Worm (Caenorhabditis elegans) whole organism, mixed stage, embryonic: ENCODE measurements around the gene C44B11.6.

Experiments
- M03D4.4 ChIP-seq: sonication (generic microtip); optimal IDR thresholded peaks from 2 replicates; lab custom pipeline; 2017; ENCODE audit warnings: mild to moderate bottlenecking, missing genetic modification characterization, missing compliant biosample characterization
- bed-3 ChIP-seq: fragments of 200-800 bp; sonication (Bioruptor generic); optimal IDR thresholded peaks from 3 replicates; lab custom pipeline; 2018; ENCODE audit warnings: mild to moderate bottlenecking, missing genetic modification characterization, moderate library complexity, missing compliant biosample characterization
- blmp-1 ChIP-seq: fragments of 150-350 bp; optimal IDR thresholded peaks from 2 replicates; lab custom pipeline; 2014; ENCODE audit warnings: missing biosample characterization, missing genetic modification characterization
- ceh-39 ChIP-seq: fragments of 150-350 bp; optimal IDR thresholded peaks from 2 replicates; lab custom pipeline; 2014; ENCODE audit warnings: missing biosample characterization, missing genetic modification characterization
- ceh-43 ChIP-seq: fragments of 200-800 bp; sonication (Bioruptor generic); optimal IDR thresholded peaks from 2 replicates; lab custom pipeline; 2018; ENCODE audit warnings: mild to moderate bottlenecking, missing genetic modification characterization, moderate library complexity, missing compliant biosample characterization
- ceh-83 ChIP-seq: fragments of 200-800 bp; sonication (Bioruptor generic); optimal IDR thresholded peaks from 2 replicates; lab custom pipeline; 2018; ENCODE audit warnings: mild to moderate bottlenecking, missing genetic modification characterization, missing compliant biosample characterization
- ces-1 ChIP-seq: fragments of 150-350 bp; optimal IDR thresholded peaks from 2 replicates; lab custom pipeline; 2014; ENCODE audit warnings: missing biosample characterization, missing genetic modification reagents, missing genetic modification characterization
- cnd-1 ChIP-seq: fragments of 200-800 bp; sonication (Bioruptor generic); optimal IDR thresholded peaks from 2 replicates; lab custom pipeline; 2018; ENCODE audit warnings: mild to moderate bottlenecking, missing genetic modification characterization, missing compliant biosample characterization
- drap-1 ChIP-seq: fragments of 200-800 bp; sonication (Bioruptor generic); optimal IDR thresholded peaks from 3 replicates; lab custom pipeline; 2018; ENCODE audit warnings: mild to moderate bottlenecking, missing genetic modification characterization, missing compliant biosample characterization
- elt-1 ChIP-seq: sonication (generic microtip); optimal IDR thresholded peaks from 2 replicates; lab custom pipeline; 2017; ENCODE audit warnings: missing genetic modification characterization, mild to moderate bottlenecking, missing compliant biosample characterization, antibody characterized with exemption, moderate library complexity, borderline replicate concordance; ENCODE audit not compliant: insufficient read depth
- elt-3 ChIP-seq: fragments of 150-350 bp; optimal IDR thresholded peaks from 2 replicates; lab custom pipeline; 2014; ENCODE audit warnings: missing biosample characterization, missing genetic modification characterization
- flh-1 ChIP-seq: fragments of 200-800 bp; sonication (Bioruptor generic); optimal IDR thresholded peaks from 2 replicates; lab custom pipeline; 2018; ENCODE audit warnings: mild to moderate bottlenecking, missing genetic modification characterization, moderate library complexity, missing compliant biosample characterization
- ham-2 ChIP-seq: fragments of 200-800 bp; sonication (Bioruptor generic); optimal IDR thresholded peaks from 2 replicates; lab custom pipeline; 2018; ENCODE audit warnings: mild to moderate bottlenecking, missing genetic modification characterization, missing compliant biosample characterization
- hlh-1 ChIP-seq: fragments of 150-350 bp; optimal IDR thresholded peaks from 2 replicates; lab custom pipeline; 2014; ENCODE audit warnings: missing biosample characterization, missing genetic modification reagents, missing genetic modification characterization
- lin-13 ChIP-seq: fragments of 150-350 bp; optimal IDR thresholded peaks from 2 replicates; lab custom pipeline; 2014; ENCODE audit warnings: missing biosample characterization, missing genetic modification characterization
- lin-32 ChIP-seq: fragments of 200-800 bp; sonication (Bioruptor generic); optimal IDR thresholded peaks from 2 replicates; lab custom pipeline; 2018; ENCODE audit warnings: mild to moderate bottlenecking, missing genetic modification characterization, missing compliant biosample characterization
- lsy-2 ChIP-seq: fragments of 150-350 bp; optimal IDR thresholded peaks from 2 replicates; lab custom pipeline; 2014; ENCODE audit warnings: missing biosample characterization, missing genetic modification characterization
- mab-5 ChIP-seq: fragments of 150-350 bp; optimal IDR thresholded peaks from 2 replicates; lab custom pipeline; 2014; ENCODE audit warnings: missing biosample characterization, missing genetic modification characterization
- mep-1 ChIP-seq: fragments of 150-350 bp; optimal IDR thresholded peaks from 2 replicates; lab custom pipeline; 2017; ENCODE audit warnings: missing biosample characterization, missing genetic modification reagents, missing genetic modification characterization, inconsistent platforms
- mls-2 ChIP-seq: sonication (generic microtip); optimal IDR thresholded peaks from 2 replicates; lab custom pipeline; 2016; ENCODE audit warnings: mild to moderate bottlenecking, missing genetic modification characterization, moderate library complexity, missing compliant biosample characterization
- nhr-12 ChIP-seq: fragments of 150-350 bp; optimal IDR thresholded peaks from 2 replicates; lab custom pipeline; 2014; ENCODE audit warnings: missing biosample characterization, missing genetic modification characterization
- nhr-2 ChIP-seq: fragments of 150-350 bp; optimal IDR thresholded peaks from 2 replicates; lab custom pipeline; 2014; ENCODE audit warnings: missing biosample characterization, missing genetic modification characterization
- nhr-237 ChIP-seq: fragments of 150-350 bp; optimal IDR thresholded peaks from 2 replicates; lab custom pipeline; 2014; ENCODE audit warnings: missing biosample characterization, missing genetic modification characterization
- nhr-28 ChIP-seq: fragments of 150-350 bp; optimal IDR thresholded peaks from 2 replicates; lab custom pipeline; 2014; ENCODE audit warnings: missing biosample characterization, missing genetic modification characterization
- nhr-76 ChIP-seq: sonication (generic microtip); optimal IDR thresholded peaks from 2 replicates; lab custom pipeline; 2017; ENCODE audit warnings: missing biosample characterization, missing genetic modification characterization
- pha-4 ChIP-seq: fragments of 150-350 bp; optimal IDR thresholded peaks from 2 replicates; lab custom pipeline; 2018; ENCODE audit warnings: missing biosample characterization, missing genetic modification reagents, missing genetic modification characterization
- sem-2 ChIP-seq: fragments of 200-800 bp; sonication (Bioruptor generic); optimal IDR thresholded peaks from 2 replicates; lab custom pipeline; 2018; ENCODE audit warnings: mild to moderate bottlenecking, missing genetic modification characterization, missing compliant biosample characterization
- snpc-4 ChIP-seq: fragments of 150-350 bp; optimal IDR thresholded peaks from 2 replicates; lab custom pipeline; 2014; ENCODE audit warnings: missing biosample characterization, missing genetic modification characterization
- sptf-1 ChIP-seq: sonication (generic microtip); optimal IDR thresholded peaks from 2 replicates; lab custom pipeline; 2017; ENCODE audit warnings: mild to moderate bottlenecking, missing genetic modification characterization, moderate library complexity, missing compliant biosample characterization
- tbx-8 ChIP-seq: fragments of 200-800 bp; sonication (Bioruptor generic); optimal IDR thresholded peaks from 2 replicates; lab custom pipeline; 2018; ENCODE audit warnings: mild to moderate bottlenecking, missing genetic modification characterization, moderate library complexity, missing compliant biosample characterization
- unc-120 ChIP-seq: sonication (generic microtip); optimal IDR thresholded peaks from 2 replicates; lab custom pipeline; 2017; ENCODE audit warnings: missing genetic modification characterization, missing compliant biosample characterization; ENCODE audit not compliant: poor library complexity, severe bottlenecking
- unc-39 ChIP-seq: fragments of 150-350 bp; optimal IDR thresholded peaks from 2 replicates; lab custom pipeline; 2014; ENCODE audit warnings: missing biosample characterization, missing genetic modification characterization
- unc-62 ChIP-seq: fragments of 150-350 bp; optimal IDR thresholded peaks from 2 replicates; lab custom pipeline; 2014; ENCODE audit warnings: missing biosample characterization, missing genetic modification reagents, missing genetic modification characterization
- zip-8 ChIP-seq: fragments of 150-350 bp; optimal IDR thresholded peaks from 2 replicates; lab custom pipeline; 2014; ENCODE audit warnings: missing biosample characterization, missing genetic modification characterization
- ztf-11 ChIP-seq: fragments of 150-350 bp; optimal IDR thresholded peaks from 2 replicates; lab custom pipeline; 2014; ENCODE audit warnings: missing biosample characterization, missing genetic modification characterization

C44B11.6 gene

ce11 chrIII:3174985-3175384 is 22.0 kb downstream of the C44B11.6 start, which contains the start of gene R148.3:
Gene R148.3, plus strand, starts transcription at chrIII:3175331.
- TF ChIP-seq lin-13, result peak; percentile 79
- peak; percentile 42 for TF ChIP-seq blmp-1 (tag; lab: Kevin White, UChicago)
- TF ChIP-seq snpc-4 (tag; lab: Kevin White, UChicago), result no peak
- TF ChIP-seq lsy-2 (tag; lab: Kevin White, UChicago), result peak; percentile 57
- peak; percentile 46 for TF ChIP-seq flh-1 (GFP tag; lab: Kevin White, UChicago)
- peak; percentile 76 for TF ChIP-seq drap-1 (GFP tag; lab: Kevin White, UChicago)
- peak; percentile 57 for TF ChIP-seq sem-2 (GFP tag; lab: Kevin White, UChicago)
- peak; percentile 40 for TF ChIP-seq nhr-12 (tag; lab: Kevin White, UChicago)
- peak; percentile 62 for TF ChIP-seq ztf-11
- TF ChIP-seq mab-5 (tag; lab: Kevin White, UChicago), result peak; percentile 46
- TF ChIP-seq nhr-237 (tag; lab: Kevin White, UChicago), result no peak
- peak; percentile 81 for TF ChIP-seq M03D4.4
- peak; percentile 93 for TF ChIP-seq sptf-1 (tag; lab: Kevin White, UChicago)
- TF ChIP-seq elt-3, result no peak
- peak; percentile 31 for TF ChIP-seq lin-32 (GFP tag; lab: Kevin White, UChicago)
- no peak for TF ChIP-seq ceh-39 (tag; lab: Kevin White, UChicago)
- TF ChIP-seq tbx-8 (GFP tag; lab: Kevin White, UChicago), result peak; percentile 84
- TF ChIP-seq bed-3 (GFP tag; lab: Kevin White, UChicago), result peak; percentile 74
- TF ChIP-seq ceh-83 (GFP tag; lab: Kevin White, UChicago), result peak; percentile 52
- peak; percentile 72 for TF ChIP-seq mep-1 (tag; lab: Kevin White, UChicago)
- no peak for TF ChIP-seq nhr-28
- no peak for TF ChIP-seq unc-62 (GFP tag; lab: Kevin White, UChicago)
- peak; percentile 65 for TF ChIP-seq unc-120 (tag; lab: Kevin White, UChicago)
- peak; percentile 69 for TF ChIP-seq cnd-1 (tag; lab: Kevin White, UChicago)
- no peak for TF ChIP-seq pha-4 (tag; lab: Kevin White, UChicago)
- peak; percentile 81 for TF ChIP-seq mls-2 (tag; lab: Kevin White, UChicago)
- TF ChIP-seq elt-1 (tag; lab: Kevin White, UChicago), result no peak
- peak; percentile 51 for TF ChIP-seq unc-39
- TF ChIP-seq nhr-76 (tag; lab: Kevin White, UChicago), result no peak
- peak; percentile 42 for TF ChIP-seq nhr-2 (tag; lab: Kevin White, UChicago)
- no peak for TF ChIP-seq zip-8 (tag; lab: Kevin White, UChicago)
- TF ChIP-seq hlh-1 (tag; lab: Kevin White, UChicago), result peak; percentile 65
- peak; percentile 92 for TF ChIP-seq ham-2 (GFP tag; lab: Kevin White, UChicago)
- TF ChIP-seq ceh-43 (GFP tag; lab: Kevin White, UChicago), result peak; percentile 82
- TF ChIP-seq ces-1 (GFP tag; lab: Kevin White, UChicago), result peak; percentile 16

- no peak for TF ChIP-seq mep-1 (tag; lab: Kevin White, UChicago)
- TF ChIP-seq drap-1 (GFP tag; lab: Kevin White, UChicago), result no peak
- TF ChIP-seq tbx-8 (GFP tag; lab: Kevin White, UChicago), result no peak
- TF ChIP-seq elt-1 (tag; lab: Kevin White, UChicago), result no peak
- no peak for TF ChIP-seq nhr-237 (tag; lab: Kevin White, UChicago)
- no peak for TF ChIP-seq ztf-11
- TF ChIP-seq bed-3 (GFP tag; lab: Kevin White, UChicago), result no peak
- no peak for TF ChIP-seq zip-8 (tag; lab: Kevin White, UChicago)
- TF ChIP-seq blmp-1 (tag; lab: Kevin White, UChicago), result no peak
- TF ChIP-seq sem-2 (GFP tag; lab: Kevin White, UChicago), result no peak
- TF ChIP-seq mls-2 (tag; lab: Kevin White, UChicago), result no peak
- no peak for TF ChIP-seq snpc-4 (tag; lab: Kevin White, UChicago)
- no peak for TF ChIP-seq nhr-12 (tag; lab: Kevin White, UChicago)
- TF ChIP-seq unc-62 (GFP tag; lab: Kevin White, UChicago), result no peak
- TF ChIP-seq ces-1 (GFP tag; lab: Kevin White, UChicago), result no peak
- no peak for TF ChIP-seq flh-1 (GFP tag; lab: Kevin White, UChicago)
- TF ChIP-seq mab-5 (tag; lab: Kevin White, UChicago), result no peak
- TF ChIP-seq lsy-2 (tag; lab: Kevin White, UChicago), result no peak
These were observed 23.8 kb downstream of the C44B11.6 start for ce11 chrIII:3176775-3177174.

ce11 chrIII:3179855-3180254 is 26.9 kb downstream of the C44B11.6 start:
- TF ChIP-seq pha-4 (tag; lab: Kevin White, UChicago) (no peak), sem-2 (GFP tag; lab: Kevin White, UChicago) (no peak), sptf-1 (tag; lab: Kevin White, UChicago) (no peak), nhr-2 (tag; lab: Kevin White, UChicago) (no peak), flh-1 (GFP tag; lab: Kevin White, UChicago) (no peak), nhr-76 (tag; lab: Kevin White, UChicago) (no peak), mab-5 (tag; lab: Kevin White, UChicago) (no peak), unc-62 (GFP tag; lab: Kevin White, UChicago) (no peak), lin-32 (GFP tag; lab: Kevin White, UChicago) (no peak), lin-13 (no peak), ceh-83 (GFP tag; lab: Kevin White, UChicago) (no peak), elt-3 (no peak), ces-1 (GFP tag; lab: Kevin White, UChicago) (no peak), mep-1 (tag; lab: Kevin White, UChicago) (no peak)
